Worm (Caenorhabditis elegans) whole organism, L1 larva: ENCODE results near the gene pup-2.

Experiments
- egl-27 ChIP-seq, 2 experiments: fragments of 150-350 bp in 1 of 2; sonication (generic microtip); optimal IDR thresholded peaks; 3 replicates each; lab custom pipeline; 2017 to 2018; ENCODE audit warnings: missing biosample characterization in 2 of 2, missing genetic modification characterization in 2 of 2, missing genetic modification reagents in 2 of 2
- rnt-1 ChIP-seq: sonication (generic microtip); optimal IDR thresholded peaks from 2 replicates; lab custom pipeline; 2016; ENCODE audit warnings: mild to moderate bottlenecking, missing genetic modification characterization, moderate library complexity, missing compliant biosample characterization
- zag-1 ChIP-seq: fragments of 150-350 bp; optimal IDR thresholded peaks from 2 replicates; lab custom pipeline; 2014; ENCODE audit warnings: missing biosample characterization, missing genetic modification characterization

ce11 chrIII:5137685-5138084 is 48.0 kb upstream of the pup-2 start:
- TF ChIP-seq zag-1 (no peak), egl-27 (tag; optimal IDR thresholded peaks at IDR 0.05; lab: Kevin White, UChicago) (no peak), rnt-1 (tag; lab: Kevin White, UChicago) (no peak)
